Worm (Caenorhabditis elegans): ENCODE data around the gene slcf-1.

Gene slcf-1

ce11 chrX:10576872-10577271 is 47.8 kb downstream of the slcf-1 start, which contains the start of gene nhx-5:
Gene nhx-5, plus strand, starts transcription at chrX:10576953.
- no peak for TF ChIP-seq alr-1 (tag; optimal IDR thresholded peaks at IDR 0.05)
- no peak for TF ChIP-seq ztf-4 (tag; optimal IDR thresholded peaks at IDR 0.05)
- no peak for TF ChIP-seq nhr-12 (tag; optimal IDR thresholded peaks at IDR 0.05)
- TF ChIP-seq egl-27 (tag; optimal IDR thresholded peaks at IDR 0.05): no peak
- TF ChIP-seq skn-1 (tag; optimal IDR thresholded peaks at IDR 0.05): no peak
- no peak for TF ChIP-seq lin-11 (tag; optimal IDR thresholded peaks at IDR 0.05)
- no peak for TF ChIP-seq lin-39 (tag; optimal IDR thresholded peaks at IDR 0.05)
- TF ChIP-seq snpc-4 (tag; optimal IDR thresholded peaks at IDR 0.05): no peak
- TF ChIP-seq mab-5 (tag; optimal IDR thresholded peaks at IDR 0.05): no peak
- TF ChIP-seq peb-1 (tag; optimal IDR thresholded peaks at IDR 0.05): no peak
- TF ChIP-seq mdl-1 (tag; optimal IDR thresholded peaks at IDR 0.05): no peak
- TF ChIP-seq lin-13 (GFP tag; optimal IDR thresholded peaks at IDR 0.05): no peak
- no peak for TF ChIP-seq sma-9 (GFP tag; optimal IDR thresholded peaks at IDR 0.05)
- no peak for TF ChIP-seq sma-9 (tag; optimal IDR thresholded peaks at IDR 0.05)
